Worm (Caenorhabditis elegans) whole organism, dauer: ENCODE data around the gene F08F1.3.

Source experiments
- unc-62 ChIP-seq: sonication (generic microtip); optimal IDR thresholded peaks from 2 replicates; lab custom pipeline; 2017; ENCODE audit warnings: missing biosample characterization, missing genetic modification reagents, missing genetic modification characterization

The F08F1.3 gene

DNA sequence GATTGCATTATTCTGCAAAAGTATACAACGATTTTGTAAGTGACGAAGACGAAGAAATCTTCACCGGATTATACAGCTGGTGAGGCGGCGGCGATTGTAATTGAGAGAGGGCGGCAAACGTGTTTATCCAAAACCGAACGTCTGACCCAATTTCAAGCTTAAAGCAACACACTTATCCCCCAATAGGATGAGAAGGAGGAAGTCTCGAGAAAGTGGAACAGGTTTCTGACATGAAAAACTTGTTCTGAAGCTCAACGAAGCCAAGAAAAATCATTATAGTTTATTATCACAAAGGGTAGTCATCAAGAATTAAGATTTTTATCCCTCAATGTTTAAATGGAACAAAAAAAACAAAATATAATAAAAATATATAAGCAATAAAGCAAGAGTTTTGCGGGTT lies 10.3 kb upstream of the F08F1.3 start, which contains the start of gene spp-13:
Gene spp-13, minus strand, starts transcription at position 143 of the 400 bp plus-strand sequence.
- TF ChIP-seq unc-62 (GFP tag; lab: Kevin White, UChicago): no peak

DNA sequence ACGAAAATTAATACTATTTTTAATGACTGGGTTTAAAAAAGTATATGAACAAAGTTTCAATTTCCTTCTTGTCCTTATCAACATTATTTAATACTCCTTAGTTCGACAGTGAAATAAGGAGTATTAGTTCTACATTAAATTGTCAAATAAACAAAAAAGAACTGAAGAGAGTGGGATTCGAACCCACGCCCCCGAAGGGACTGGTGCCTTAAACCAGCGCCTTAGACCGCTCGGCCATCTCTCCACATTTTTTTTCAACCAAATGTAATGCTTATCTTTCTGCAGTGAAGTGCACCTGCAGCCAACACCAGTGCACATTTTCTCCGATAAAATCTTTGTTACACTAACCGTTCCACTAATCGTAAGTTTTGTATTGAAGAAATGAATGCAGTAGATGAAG lies 9.4 kb upstream of the F08F1.3 start:
- no peak for TF ChIP-seq unc-62 (GFP tag; lab: Kevin White, UChicago)

- no peak for TF ChIP-seq unc-62 (GFP tag; lab: Kevin White, UChicago)
Observed at ce11 chrX:8421594-8421993, 7.0 kb upstream of the F08F1.3 start.

DNA sequence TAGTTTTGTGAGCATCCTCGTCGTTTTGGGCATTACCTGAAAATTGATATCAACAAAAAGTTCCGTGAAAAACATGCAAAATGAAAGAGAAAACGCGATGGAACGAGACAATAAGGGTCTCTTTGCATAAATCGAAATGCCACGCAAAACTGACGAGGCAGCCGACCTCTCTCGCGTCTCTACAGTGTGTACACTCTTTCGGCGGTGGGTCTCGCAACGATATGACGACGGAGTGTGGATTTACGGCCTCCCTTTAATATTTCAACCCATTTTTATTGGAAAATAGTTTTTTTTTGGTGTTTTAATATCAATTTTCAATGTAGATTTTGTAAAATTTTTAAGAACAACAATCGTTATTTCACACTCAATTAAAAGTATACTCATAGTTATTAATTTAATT lies 6.6 kb upstream of the F08F1.3 start, which contains the start of gene tag-123:
Gene tag-123, minus strand, starts transcription at position 36 of the 400 bp plus-strand sequence.
- no peak for TF ChIP-seq unc-62 (GFP tag; lab: Kevin White, UChicago)

- no peak for TF ChIP-seq unc-62 (GFP tag; lab: Kevin White, UChicago)
Observed at ce11 chrX:8423199-8423598, 5.4 kb upstream of the F08F1.3 start.

DNA sequence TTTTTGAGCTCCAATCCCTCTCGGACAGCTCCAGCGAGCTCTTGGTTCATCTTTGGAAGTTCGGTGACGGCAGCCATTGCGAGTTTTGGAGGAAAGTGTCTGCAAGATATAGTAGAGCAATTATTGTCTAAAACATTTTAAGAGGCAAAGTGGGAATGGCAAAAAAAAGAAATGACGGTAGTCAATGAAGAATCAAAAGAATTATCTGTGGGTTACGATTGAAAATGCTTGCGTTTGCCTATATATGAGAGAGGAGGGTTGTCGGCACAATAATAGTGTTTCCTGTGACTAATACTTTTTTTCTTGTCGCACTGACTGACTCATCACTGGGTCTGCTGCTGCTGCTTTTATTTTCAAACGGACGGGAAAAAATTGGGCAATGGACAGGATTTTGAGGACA lies 5.0 kb upstream of the F08F1.3 start, which contains the start of gene tth-1:
Gene tth-1, minus strand, starts transcription at position 101 of the 400 bp plus-strand sequence.
- TF ChIP-seq unc-62 (GFP tag; lab: Kevin White, UChicago): no peak

- TF ChIP-seq unc-62 (GFP tag; lab: Kevin White, UChicago): no peak
Observed at ce11 chrX:8424286-8424685, 4.4 kb upstream of the F08F1.3 start.

DNA sequence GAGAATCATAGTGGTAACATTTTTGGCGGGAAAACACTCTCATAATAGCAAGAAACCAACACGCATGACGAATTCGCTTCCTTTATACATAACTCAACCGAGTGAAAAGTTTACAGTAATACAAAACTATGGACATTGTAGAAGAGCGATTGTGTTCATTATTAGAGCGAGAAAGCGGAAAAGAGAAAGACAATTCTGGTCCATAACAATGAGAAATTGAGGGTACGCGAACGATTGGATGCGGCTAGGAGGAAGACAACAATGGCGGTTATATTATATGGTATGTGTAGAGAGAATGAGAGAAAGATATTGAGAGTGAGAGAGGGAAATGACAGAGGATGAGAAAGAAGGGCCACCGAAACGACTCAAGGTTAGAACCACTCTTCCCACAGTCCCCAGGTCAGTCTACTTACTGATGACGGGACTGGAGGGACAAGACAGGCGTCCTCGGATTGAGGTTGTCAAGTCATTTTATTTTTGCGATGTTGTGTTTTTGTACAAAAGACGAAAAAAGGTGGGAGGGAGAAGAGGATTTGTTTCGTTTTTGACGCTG lies 2.4 kb upstream of the F08F1.3 start:
- TF ChIP-seq unc-62 (GFP tag; lab: Kevin White, UChicago): no peak

- no peak for TF ChIP-seq unc-62 (GFP tag; lab: Kevin White, UChicago)
Observed at ce11 chrX:8429503-8429902, 865 bp downstream of the F08F1.3 start.

DNA sequence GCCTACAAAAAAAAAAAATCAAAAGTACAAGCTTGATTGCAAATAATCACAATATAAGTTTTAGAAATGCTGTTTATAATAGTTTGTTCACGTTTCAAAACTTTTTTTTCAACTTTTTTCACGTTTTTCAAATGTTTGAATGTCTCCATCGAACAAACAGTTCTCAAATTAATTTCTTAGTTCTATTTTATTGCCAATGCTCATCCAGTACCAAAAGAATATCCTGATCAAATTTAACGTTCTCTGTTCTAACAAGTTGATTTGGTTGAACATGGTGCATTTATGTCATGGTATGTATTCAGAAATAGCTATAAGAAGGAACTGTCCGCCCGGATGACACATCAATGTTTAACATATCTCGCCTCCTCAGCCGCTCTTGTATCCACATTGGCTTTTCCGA lies 3.7 kb downstream of the F08F1.3 start, which contains the start of gene kin-9:
Gene kin-9, plus strand, starts transcription at position 301 of the 400 bp plus-strand sequence.
- TF ChIP-seq unc-62 (GFP tag; lab: Kevin White, UChicago): no peak

- TF ChIP-seq unc-62 (GFP tag; lab: Kevin White, UChicago): no peak
Observed at ce11 chrX:8438756-8439155, 10.1 kb downstream of the F08F1.3 start.

DNA sequence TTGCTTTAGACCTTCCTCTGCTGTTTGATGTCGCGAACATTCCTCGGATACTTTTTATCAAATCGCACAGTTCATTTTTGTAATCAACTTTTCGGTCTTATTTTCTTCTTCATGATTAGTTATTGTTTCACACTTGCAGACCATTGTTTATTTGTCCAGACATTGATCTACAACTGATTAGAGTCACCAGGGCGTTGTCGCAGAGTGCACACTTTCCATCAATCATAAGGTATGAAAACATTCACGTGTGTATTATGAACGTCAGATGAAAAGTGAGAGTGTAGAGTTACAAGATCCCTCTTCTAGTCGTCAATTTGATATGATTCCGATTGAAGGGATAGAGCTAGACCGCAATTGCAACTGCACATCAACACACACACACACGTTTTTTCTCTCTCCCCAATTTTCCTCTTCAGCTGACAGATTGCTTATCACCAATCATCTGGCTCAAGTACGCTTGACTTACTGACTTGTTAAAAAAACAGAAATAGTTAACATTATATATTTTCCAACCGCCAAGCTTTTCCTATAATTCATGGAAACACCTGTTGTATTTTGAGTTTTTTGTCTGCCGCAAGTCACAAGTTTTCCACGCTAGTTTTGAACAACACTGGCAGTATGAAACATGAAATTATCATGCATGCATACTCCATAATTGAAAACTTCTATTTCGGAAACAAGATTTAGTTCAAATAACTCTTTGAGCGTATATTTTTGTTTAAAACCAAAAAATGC lies 11.5 kb downstream of the F08F1.3 start:
- no peak for TF ChIP-seq unc-62 (GFP tag; lab: Kevin White, UChicago)

ce11 chrX:8444922-8445321 lies 16.3 kb downstream of the F08F1.3 start:
- no peak for TF ChIP-seq unc-62 (GFP tag; lab: Kevin White, UChicago)

- no peak for TF ChIP-seq unc-62 (GFP tag; lab: Kevin White, UChicago)
Observed at ce11 chrX:8446108-8446507, 17.5 kb downstream of the F08F1.3 start, which contains the start of gene F16F9.1. Gene F16F9.1, plus strand, starts transcription at chrX:8446408.

DNA sequence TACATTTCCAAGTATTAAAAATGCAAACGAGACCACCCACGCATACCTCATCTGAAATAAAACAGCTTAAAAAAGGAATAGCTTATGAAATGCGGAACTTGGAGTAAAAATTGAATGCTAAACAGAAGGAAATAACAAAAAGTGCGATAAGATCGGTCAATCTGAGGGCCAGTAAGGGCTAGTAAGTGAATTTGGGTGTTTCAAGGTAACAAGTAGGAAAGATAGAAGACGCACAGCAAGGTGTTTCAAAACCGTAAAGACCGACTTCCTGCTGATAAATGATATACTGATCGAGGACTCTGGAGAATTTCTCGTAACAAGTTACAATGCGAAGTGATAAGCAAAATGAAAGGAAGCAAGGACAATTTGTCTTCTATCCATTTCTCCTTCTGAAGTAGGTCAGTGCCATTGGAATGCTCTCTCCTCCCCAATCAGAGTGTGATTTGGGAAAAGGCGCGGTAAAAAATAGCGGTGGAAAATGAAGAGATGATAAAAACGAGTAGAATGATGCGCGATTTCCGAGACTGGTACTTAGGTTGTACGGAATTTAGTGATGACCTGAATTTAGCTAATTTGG lies 27.0 kb downstream of the F08F1.3 start, which contains the start of gene dpy-6:
Gene dpy-6, minus strand, starts transcription at position 51 of the 577 bp plus-strand sequence.
- no peak for TF ChIP-seq unc-62 (GFP tag; lab: Kevin White, UChicago)

DNA sequence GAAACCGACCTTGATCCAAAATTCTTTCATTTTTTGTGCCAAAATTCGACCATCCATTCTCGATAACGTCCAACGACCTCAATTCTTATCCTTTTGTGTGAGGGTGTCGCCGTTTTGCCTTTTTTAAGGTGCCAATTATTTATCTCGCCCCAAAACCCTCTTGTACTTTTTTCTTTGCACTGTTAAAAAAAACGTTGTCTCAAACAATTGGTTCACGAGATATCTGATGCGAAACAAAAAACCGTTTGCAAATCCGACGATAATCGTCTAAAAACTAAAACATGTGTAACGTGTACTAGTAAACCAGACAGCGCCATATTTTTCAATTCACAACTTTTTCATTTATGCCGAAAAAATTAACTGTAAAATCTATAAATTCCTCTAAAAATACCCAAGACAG lies 28.7 kb downstream of the F08F1.3 start, which contains the start of gene F16F9.3:
Gene F16F9.3, plus strand, starts transcription at position 301 of the 400 bp plus-strand sequence.
- no peak for TF ChIP-seq unc-62 (GFP tag; lab: Kevin White, UChicago)
